Worm (Caenorhabditis elegans) whole organism, young adult: ENCODE data around the gene F43C9.2.

ENCODE experiments used
- ets-4 ChIP-seq: fragments of 200-800 bp; sonication (Bioruptor generic); optimal IDR thresholded peaks from 2 replicates; lab custom pipeline; 2018; ENCODE audit warnings: mild to moderate bottlenecking, missing genetic modification characterization, missing compliant biosample characterization
- hmg-20 ChIP-seq: fragments of 200-800 bp; sonication (Bioruptor generic); IDR thresholded peaks from 2 replicates; pipeline ENCODE4 v1.3.6; 2022; ENCODE audit warnings: missing genetic modification reagents, missing genetic modification characterization, missing compliant biosample characterization

DNA sequence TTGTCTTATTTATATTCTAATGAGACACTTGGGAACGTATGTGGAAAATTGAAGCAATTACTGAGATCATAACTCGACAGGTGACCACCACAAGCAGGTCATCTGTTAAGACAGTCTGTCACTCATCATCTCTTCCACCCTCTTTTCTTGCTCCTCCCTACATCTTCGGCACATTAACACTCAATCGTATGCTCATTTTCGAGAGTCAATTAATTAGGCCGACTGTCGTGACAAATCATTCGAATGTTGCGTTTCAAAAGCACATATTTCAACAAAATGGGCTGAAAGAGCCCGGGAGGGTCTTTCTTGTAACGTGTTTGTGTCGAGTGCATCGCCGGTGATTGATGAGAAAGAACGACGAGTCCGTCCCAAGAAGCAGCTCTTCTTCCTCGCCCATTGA lies 18.8 kb downstream of the F43C9.2 start:
- TF ChIP-seq hmg-20 (GFP tag; lab: Robert Waterston, UW) (no peak), ets-4 (GFP tag; lab: Kevin White, UChicago) (no peak)
